Worm (Caenorhabditis elegans) whole organism, young adult: ENCODE data around the gene Y54G2A.37.

Source experiments
- D2030.7 ChIP-seq: fragments of 200-800 bp; sonication (Bioruptor generic); IDR thresholded peaks from 2 replicates; pipeline ENCODE4 v1.3.6; 2022; ENCODE audit warnings: missing genetic modification reagents, missing genetic modification characterization, missing compliant biosample characterization
- F10E7.11 ChIP-seq: sonication (generic microtip); optimal IDR thresholded peaks from 2 replicates; lab custom pipeline; 2017; ENCODE audit warnings: mild to moderate bottlenecking, missing genetic modification characterization, moderate library complexity, missing compliant biosample characterization
- F33H1.4 ChIP-seq: fragments of 200-800 bp; sonication (Bioruptor generic); IDR thresholded peaks from 2 replicates; pipeline ENCODE4 v1.3.6; 2022; ENCODE audit warnings: missing genetic modification reagents, missing genetic modification characterization, missing compliant biosample characterization
- F39B2.1 ChIP-seq: fragments of 200-800 bp; sonication (Bioruptor generic); IDR thresholded peaks from 2 replicates; pipeline ENCODE4 v1.3.6; 2022; ENCODE audit warnings: missing genetic modification reagents, missing genetic modification characterization, missing compliant biosample characterization
- K11D2.4 ChIP-seq: fragments of 200-800 bp; sonication (Bioruptor generic); IDR thresholded peaks from 2 replicates; pipeline ENCODE4 v1.3.6; 2022; ENCODE audit warnings: missing genetic modification reagents, missing genetic modification characterization, missing compliant biosample characterization
- K12H6.12 ChIP-seq: fragments of 200-800 bp; sonication (Bioruptor generic); optimal IDR thresholded peaks from 2 replicates; lab custom pipeline; 2018; ENCODE audit warnings: mild to moderate bottlenecking, missing genetic modification characterization, missing compliant biosample characterization
- Y67H2A.10 ChIP-seq: fragments of 200-800 bp; sonication (Bioruptor generic); conservative IDR thresholded peaks from 2 replicates; pipeline ENCODE4 v1.3.6; 2022; ENCODE audit warnings: missing genetic modification reagents, missing genetic modification characterization, missing compliant biosample characterization
- aptf-2 ChIP-seq: fragments of 200-800 bp; sonication (Bioruptor generic); conservative IDR thresholded peaks from 2 replicates; pipeline ENCODE4 v1.3.6; 2022; ENCODE audit warnings: missing genetic modification reagents, missing genetic modification characterization, missing compliant biosample characterization
- atf-7 ChIP-seq: sonication (generic microtip); optimal IDR thresholded peaks from 2 replicates; lab custom pipeline; 2017; ENCODE audit warnings: mild to moderate bottlenecking, missing genetic modification characterization, missing compliant biosample characterization
- athp-1 ChIP-seq: sonication (generic microtip); optimal IDR thresholded peaks from 2 replicates; lab custom pipeline; 2017; ENCODE audit warnings: mild to moderate bottlenecking, missing genetic modification characterization, missing compliant biosample characterization
- attf-5 ChIP-seq: fragments of 200-800 bp; sonication (Bioruptor generic); optimal IDR thresholded peaks from 2 replicates; lab custom pipeline; 2018; ENCODE audit warnings: mild to moderate bottlenecking, missing genetic modification characterization, missing compliant biosample characterization
- bed-1 ChIP-seq: fragments of 200-800 bp; sonication (Bioruptor generic); IDR thresholded peaks from 2 replicates; pipeline ENCODE4 v1.3.6; 2022; ENCODE audit warnings: missing genetic modification reagents, missing genetic modification characterization, missing compliant biosample characterization
- ceh-100 ChIP-seq: fragments of 200-800 bp; sonication (Bioruptor generic); IDR thresholded peaks from 2 replicates; pipeline ENCODE4 v1.3.6; 2022; ENCODE audit warnings: missing genetic modification reagents, missing genetic modification characterization, missing compliant biosample characterization
- dox-1 ChIP-seq: fragments of 200-800 bp; sonication (Bioruptor generic); IDR thresholded peaks from 2 replicates; pipeline ENCODE4 v1.3.6; 2022; ENCODE audit warnings: missing genetic modification reagents, missing genetic modification characterization, missing compliant biosample characterization
- egl-44 ChIP-seq: fragments of 200-800 bp; sonication (Bioruptor generic); IDR thresholded peaks from 2 replicates; pipeline ENCODE4 v1.3.6; 2022; ENCODE audit warnings: missing genetic modification reagents, missing genetic modification characterization, missing compliant biosample characterization
- egrh-3 ChIP-seq: fragments of 200-800 bp; sonication (Bioruptor generic); IDR thresholded peaks from 2 replicates; pipeline ENCODE4 v1.3.6; 2022; ENCODE audit warnings: missing genetic modification reagents, missing genetic modification characterization, missing compliant biosample characterization
- ekl-4 ChIP-seq: fragments of 200-800 bp; sonication (Bioruptor generic); IDR thresholded peaks from 2 replicates; pipeline ENCODE4 v1.3.6; 2022; ENCODE audit warnings: missing genetic modification reagents, missing genetic modification characterization, missing compliant biosample characterization
- ets-4 ChIP-seq: fragments of 200-800 bp; sonication (Bioruptor generic); optimal IDR thresholded peaks from 2 replicates; lab custom pipeline; 2018; ENCODE audit warnings: mild to moderate bottlenecking, missing genetic modification characterization, missing compliant biosample characterization
- him-1 ChIP-seq: sonication (generic microtip); optimal IDR thresholded peaks from 2 replicates; lab custom pipeline; 2016; ENCODE audit warnings: missing genotype, missing genetic modification reagents, missing genetic modification characterization, missing compliant biosample characterization
- hlh-12 ChIP-seq: sonication (generic microtip); optimal IDR thresholded peaks from 2 replicates; lab custom pipeline; 2016; ENCODE audit warnings: missing genetic modification characterization, missing compliant biosample characterization
- hmg-1.2 ChIP-seq: fragments of 200-800 bp; sonication (Bioruptor generic); IDR thresholded peaks from 2 replicates; pipeline ENCODE4 v1.3.6; 2022; ENCODE audit warnings: missing genetic modification reagents, missing genetic modification characterization, missing compliant biosample characterization
- hmg-20 ChIP-seq: fragments of 200-800 bp; sonication (Bioruptor generic); IDR thresholded peaks from 2 replicates; pipeline ENCODE4 v1.3.6; 2022; ENCODE audit warnings: missing genetic modification reagents, missing genetic modification characterization, missing compliant biosample characterization
- lin-40 ChIP-seq: sonication (generic microtip); optimal IDR thresholded peaks from 2 replicates; lab custom pipeline; 2016; ENCODE audit warnings: missing genetic modification characterization, mild to moderate bottlenecking, missing compliant biosample characterization, missing genotype, missing genetic modification reagents
- lin-54 ChIP-seq: fragments of 200-800 bp; sonication (Bioruptor generic); optimal IDR thresholded peaks from 2 replicates; lab custom pipeline; 2018; ENCODE audit warnings: mild to moderate bottlenecking, missing genetic modification characterization, missing compliant biosample characterization
- lsy-27 ChIP-seq: sonication (generic microtip); optimal IDR thresholded peaks from 2 replicates; lab custom pipeline; 2017; ENCODE audit warnings: missing genetic modification characterization, mild to moderate bottlenecking, missing compliant biosample characterization, antibody characterized with exemption, missing genotype, borderline replicate concordance; ENCODE audit not compliant: insufficient read depth
- madf-10 ChIP-seq: sonication (generic microtip); optimal IDR thresholded peaks from 2 replicates; lab custom pipeline; 2016; ENCODE audit warnings: mild to moderate bottlenecking, missing genetic modification characterization, missing compliant biosample characterization
- madf-8 ChIP-seq: fragments of 200-800 bp; sonication (Bioruptor generic); conservative IDR thresholded peaks from 2 replicates; pipeline ENCODE4 v1.3.6; 2022; ENCODE audit warnings: missing genetic modification reagents, missing genetic modification characterization, missing compliant biosample characterization
- mel-28 ChIP-seq: sonication (generic microtip); optimal IDR thresholded peaks from 2 replicates; lab custom pipeline; 2016; ENCODE audit warnings: borderline replicate concordance, mild to moderate bottlenecking, missing genetic modification characterization, missing compliant biosample characterization
- nfya-2 ChIP-seq: fragments of 200-800 bp; sonication (Bioruptor generic); IDR thresholded peaks from 2 replicates; pipeline ENCODE4 v1.3.6; 2022; ENCODE audit warnings: missing genetic modification reagents, missing genetic modification characterization, missing compliant biosample characterization
- nhr-179 ChIP-seq: sonication (generic microtip); optimal IDR thresholded peaks from 2 replicates; lab custom pipeline; 2016; ENCODE audit warnings: mild to moderate bottlenecking, missing genetic modification characterization, missing compliant biosample characterization
- nhr-27 ChIP-seq: fragments of 200-800 bp; sonication (Bioruptor generic); optimal IDR thresholded peaks from 2 replicates; lab custom pipeline; 2018; ENCODE audit warnings: mild to moderate bottlenecking, missing genetic modification characterization, moderate library complexity, missing compliant biosample characterization
- nhr-80 ChIP-seq: sonication (generic microtip); optimal IDR thresholded peaks from 2 replicates; lab custom pipeline; 2016; ENCODE audit warnings: missing genetic modification characterization, missing compliant biosample characterization
- pha-4 ChIP-seq: fragments of 150-350 bp; sonication (generic microtip); optimal IDR thresholded peaks from 2 replicates; lab custom pipeline; 2014; ENCODE audit warnings: missing biosample characterization, missing genetic modification reagents, missing genetic modification characterization
- rec-8 ChIP-seq, 2 experiments: sonication (generic microtip); optimal IDR thresholded peaks; 2 replicates each; lab custom pipeline; 2016; ENCODE audit warnings: mild to moderate bottlenecking in 2 of 2, missing genetic modification characterization in 2 of 2, missing genetic modification reagents in 2 of 2, missing genotype in 2 of 2, missing biosample characterization in 1 of 2, missing compliant biosample characterization in 1 of 2, moderate library complexity in 1 of 2
- sea-2 ChIP-seq: fragments of 200-800 bp; sonication (Bioruptor generic); IDR thresholded peaks from 2 replicates; pipeline ENCODE4 v1.3.6; 2022; ENCODE audit warnings: missing genetic modification characterization, missing compliant biosample characterization
- snpc-1.3 ChIP-seq: sonication (generic microtip); optimal IDR thresholded peaks from 2 replicates; lab custom pipeline; 2017; ENCODE audit warnings: missing genetic modification characterization, mild to moderate bottlenecking, missing compliant biosample characterization, antibody characterized with exemption, moderate library complexity, missing genotype, missing genetic modification reagents; ENCODE audit not compliant: insufficient read depth
- unc-62 ChIP-seq: fragments of 150-350 bp; optimal IDR thresholded peaks from 2 replicates; lab custom pipeline; 2014; ENCODE audit warnings: missing biosample characterization, missing genetic modification reagents, missing genetic modification characterization
- zfh-2 ChIP-seq: fragments of 200-800 bp; sonication (Bioruptor generic); conservative IDR thresholded peaks from 2 replicates; pipeline ENCODE4 v1.3.6; 2022; ENCODE audit warnings: missing genetic modification reagents, missing genetic modification characterization, missing compliant biosample characterization
- zim-3 ChIP-seq: sonication (generic microtip); optimal IDR thresholded peaks from 2 replicates; lab custom pipeline; 2017; ENCODE audit warnings: mild to moderate bottlenecking, missing genetic modification characterization, moderate library complexity, missing compliant biosample characterization
- ztf-22 ChIP-seq: fragments of 200-800 bp; sonication (Bioruptor generic); optimal IDR thresholded peaks from 2 replicates; lab custom pipeline; 2018; ENCODE audit warnings: mild to moderate bottlenecking, missing genetic modification characterization, moderate library complexity, missing compliant biosample characterization
- ztf-6 ChIP-seq: fragments of 200-800 bp; sonication (Bioruptor generic); IDR thresholded peaks from 2 replicates; pipeline ENCODE4 v1.3.6; 2022; ENCODE audit warnings: missing genetic modification reagents, missing genetic modification characterization, missing compliant biosample characterization

The Y54G2A.37 gene

ce11 chrIV:2851625-2852024 is 31.1 kb downstream of the Y54G2A.37 start:
- no peak for TF ChIP-seq egrh-3
- no peak for TF ChIP-seq egl-44 (GFP tag; lab: Robert Waterston, UW)

ce11 chrIV:2853164-2853563 is 32.7 kb downstream of the Y54G2A.37 start, which contains the start of gene Y54G2A.49:
Y54G2A.49 (minus strand) TSS chrIV:2853264.
- no peak for TF ChIP-seq egrh-3
- TF ChIP-seq pha-4 (tag; lab: Kevin White, UChicago), result no peak
- TF ChIP-seq K12H6.12 (tag; lab: Kevin White, UChicago), result no peak
- TF ChIP-seq F33H1.4, result no peak
- TF ChIP-seq madf-8 (GFP tag; lab: Robert Waterston, UW), result no peak
- TF ChIP-seq lin-54 (GFP tag; lab: Kevin White, UChicago), result no peak
- no peak for TF ChIP-seq snpc-1.3 (tag; lab: Kevin White, UChicago)
- TF ChIP-seq zim-3 (tag; lab: Kevin White, UChicago), result no peak
- TF ChIP-seq hlh-12, result no peak
- no peak for TF ChIP-seq ceh-100 (GFP tag; lab: Robert Waterston, UW)
- no peak for TF ChIP-seq sea-2
- TF ChIP-seq him-1 (tag; lab: Kevin White, UChicago), result no peak

- no peak for TF ChIP-seq ztf-22 (GFP tag; lab: Kevin White, UChicago)
- no peak for TF ChIP-seq aptf-2 (GFP tag; lab: Robert Waterston, UW)
- TF ChIP-seq nhr-80, result peak; percentile 67
- TF ChIP-seq dox-1, result 0 out of 2 replicates have a peak, but pooled peaks have one; percentile 13
Observed at ce11 chrIV:2854161-2854560, 33.7 kb downstream of the Y54G2A.37 start.

ce11 chrIV:2855056-2855752 is 34.7 kb downstream of the Y54G2A.37 start:
- TF ChIP-seq lin-40 (no peak), D2030.7 (GFP tag; lab: Robert Waterston, UW) (no peak), K11D2.4 (GFP tag; lab: Robert Waterston, UW) (no peak), zim-3 (tag; lab: Kevin White, UChicago) (no peak), F10E7.11 (tag; lab: Kevin White, UChicago) (no peak), madf-10 (tag; lab: Kevin White, UChicago) (no peak), attf-5 (no peak), nfya-2 (GFP tag; lab: Robert Waterston, UW) (no peak), rec-8 (tag; optimal IDR thresholded peaks at IDR 0.05; lab: Kevin White, UChicago) (no peak), lin-54 (GFP tag; lab: Kevin White, UChicago) (no peak), athp-1 (tag; lab: Kevin White, UChicago) (no peak), him-1 (tag; lab: Kevin White, UChicago) (no peak), mel-28 (tag; lab: Kevin White, UChicago) (no peak), nhr-27 (tag; lab: Kevin White, UChicago) (no peak), ekl-4 (GFP tag; lab: Robert Waterston, UW) (no peak), egrh-3 (peak; percentile 28; the same call in 1 of the 2 replicates), lsy-27 (no peak), zfh-2 (GFP tag; lab: Robert Waterston, UW) (peak; percentile 66), Y67H2A.10 (GFP tag; lab: Robert Waterston, UW) (no peak), bed-1 (GFP tag; lab: Robert Waterston, UW) (no peak), nhr-80 (peak; percentile 79), ztf-6 (GFP tag; lab: Robert Waterston, UW) (no peak), nhr-179 (tag; lab: Kevin White, UChicago) (no peak), hmg-1.2 (no peak), ets-4 (GFP tag; lab: Kevin White, UChicago) (no peak), ceh-100 (GFP tag; lab: Robert Waterston, UW) (no peak), atf-7 (tag; lab: Kevin White, UChicago) (peak; percentile 2), madf-8 (GFP tag; lab: Robert Waterston, UW) (no peak), hmg-20 (GFP tag; lab: Robert Waterston, UW) (no peak), K12H6.12 (tag; lab: Kevin White, UChicago) (no peak), unc-62 (GFP tag; lab: Kevin White, UChicago) (peak; percentile 16), F39B2.1 (no peak)
